Fruit fly (Drosophila melanogaster): ENCODE data around the gene CG1927.

DNA sequence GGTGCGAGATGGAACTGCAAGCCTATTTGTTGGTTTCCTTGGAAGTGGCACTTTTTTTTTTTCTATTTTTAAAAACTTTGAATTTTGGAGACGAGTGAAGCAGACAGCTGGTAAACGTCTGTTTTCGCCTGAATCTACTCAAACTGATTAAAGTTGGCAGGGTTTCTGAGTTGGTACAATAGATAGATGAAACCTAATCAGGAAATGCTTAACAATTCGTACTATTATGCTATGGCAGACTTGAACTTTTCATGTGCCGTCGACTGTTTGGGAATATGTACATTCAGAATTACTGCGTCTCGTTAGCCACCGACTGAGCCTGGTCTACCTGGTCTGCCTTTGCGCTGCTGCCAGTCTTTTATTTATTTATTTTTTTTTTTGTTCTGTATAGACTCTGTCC, 35.7 kb upstream of the CG1927 start, which contains the start of gene CG42841:
- TF ChIP-seq h (GFP tag; optimal IDR thresholded peaks at IDR 0.05) (no peak), Hr78 (GFP tag; optimal IDR thresholded peaks at IDR 0.05) (no peak), dsf (GFP tag; optimal IDR thresholded peaks at IDR 0.05; ENCODE audit: borderline replicate concordance) (no peak), Myc (optimal IDR thresholded peaks at IDR 0.05) (no peak), psq (GFP tag; optimal IDR thresholded peaks at IDR 0.05) (no peak), pan (optimal IDR thresholded peaks at IDR 0.05) (no peak), brk (GFP tag; optimal IDR thresholded peaks at IDR 0.05) (no peak), sage (GFP tag; optimal IDR thresholded peaks at IDR 0.05) (no peak), Vsx2 (GFP tag; optimal IDR thresholded peaks at IDR 0.05; ENCODE audit: partially characterized antibody) (no peak), CG9705 (GFP tag; optimal IDR thresholded peaks at IDR 0.05) (no peak), usp (GFP tag; optimal IDR thresholded peaks at IDR 0.05) (no peak), CG32264 (GFP tag; optimal IDR thresholded peaks at IDR 0.05) (no peak), Mio (GFP tag; optimal IDR thresholded peaks at IDR 0.05) (no peak)

Data from whole organism, wandering third instar larva.